Worm (Caenorhabditis elegans) whole organism, late embryonic: ENCODE measurements around the gene ppt-1.

ENCODE experiments used
- C08G9.2 ChIP-seq: sonication (generic microtip); optimal IDR thresholded peaks from 2 replicates; lab custom pipeline; 2016; ENCODE audit warnings: mild to moderate bottlenecking, missing genetic modification characterization, moderate library complexity, missing compliant biosample characterization
- C38D4.7 ChIP-seq: fragments of 200-800 bp; sonication (Bioruptor generic); optimal IDR thresholded peaks from 2 replicates; lab custom pipeline; 2018; ENCODE audit warnings: mild to moderate bottlenecking, missing genetic modification characterization, moderate library complexity, missing compliant biosample characterization
- F13H6.1 ChIP-seq: sonication (generic microtip); optimal IDR thresholded peaks from 2 replicates; lab custom pipeline; 2016; ENCODE audit warnings: missing genetic modification characterization, missing compliant biosample characterization
- K02D7.2 ChIP-seq: sonication (generic microtip); optimal IDR thresholded peaks from 2 replicates; lab custom pipeline; 2017; ENCODE audit warnings: mild to moderate bottlenecking, missing genetic modification characterization, missing compliant biosample characterization
- T23F11.4 ChIP-seq: fragments of 200-800 bp; sonication (Bioruptor generic); optimal IDR thresholded peaks from 2 replicates; lab custom pipeline; 2018; ENCODE audit warnings: mild to moderate bottlenecking, missing genetic modification characterization, missing compliant biosample characterization
- ama-1 ChIP-seq: fragments of 150-350 bp; optimal IDR thresholded peaks from 2 replicates; lab custom pipeline; 2014
- ceh-14 ChIP-seq: sonication (generic microtip); optimal IDR thresholded peaks from 2 replicates; lab custom pipeline; 2016; ENCODE audit warnings: missing genotype, missing genetic modification characterization, missing compliant biosample characterization
- ceh-18 ChIP-seq: sonication (generic microtip); optimal IDR thresholded peaks from 2 replicates; lab custom pipeline; 2016; ENCODE audit warnings: missing genetic modification characterization, missing compliant biosample characterization
- ceh-2 ChIP-seq: sonication (generic microtip); optimal IDR thresholded peaks from 2 replicates; lab custom pipeline; 2016; ENCODE audit warnings: missing genotype, missing genetic modification characterization, missing compliant biosample characterization
- ceh-22 ChIP-seq: sonication (generic microtip); optimal IDR thresholded peaks from 2 replicates; lab custom pipeline; 2017; ENCODE audit warnings: missing biosample characterization, missing genetic modification characterization
- ceh-24 ChIP-seq: sonication (generic microtip); optimal IDR thresholded peaks from 2 replicates; lab custom pipeline; 2016; ENCODE audit warnings: mild to moderate bottlenecking, missing genetic modification characterization, missing compliant biosample characterization
- ceh-30 ChIP-seq: fragments of 150-350 bp; optimal IDR thresholded peaks from 2 replicates; lab custom pipeline; 2014; ENCODE audit warnings: missing biosample characterization, missing genetic modification characterization
- ceh-31 ChIP-seq: sonication (generic microtip); optimal IDR thresholded peaks from 2 replicates; lab custom pipeline; 2016; ENCODE audit warnings: missing genetic modification characterization, missing compliant biosample characterization
- ceh-34 ChIP-seq: sonication (generic microtip); optimal IDR thresholded peaks from 2 replicates; lab custom pipeline; 2016; ENCODE audit warnings: mild to moderate bottlenecking, missing genetic modification characterization, missing compliant biosample characterization
- ceh-45 ChIP-seq: fragments of 200-800 bp; sonication (Bioruptor generic); IDR thresholded peaks from 2 replicates; pipeline ENCODE4 v1.3.6; 2022; ENCODE audit warnings: missing genetic modification reagents, missing genetic modification characterization, missing compliant biosample characterization
- ceh-48 ChIP-seq: sonication (generic microtip); optimal IDR thresholded peaks from 2 replicates; lab custom pipeline; 2016; ENCODE audit warnings: missing genetic modification characterization, inconsistent platforms, missing compliant biosample characterization
- ceh-9 ChIP-seq: sonication (generic microtip); optimal IDR thresholded peaks from 2 replicates; lab custom pipeline; 2016; ENCODE audit warnings: mild to moderate bottlenecking, missing genetic modification characterization, inconsistent platforms, missing compliant biosample characterization
- che-1 ChIP-seq: sonication (generic microtip); optimal IDR thresholded peaks from 2 replicates; lab custom pipeline; 2016; ENCODE audit warnings: mild to moderate bottlenecking, missing genetic modification characterization, missing compliant biosample characterization
- dmd-4 ChIP-seq: sonication (generic microtip); optimal IDR thresholded peaks from 2 replicates; lab custom pipeline; 2016; ENCODE audit warnings: borderline replicate concordance, missing genetic modification characterization, missing compliant biosample characterization
- elt-4 ChIP-seq: sonication (generic microtip); optimal IDR thresholded peaks from 2 replicates; lab custom pipeline; 2016; ENCODE audit warnings: missing genetic modification characterization, missing compliant biosample characterization
- ets-4 ChIP-seq: sonication (generic microtip); optimal IDR thresholded peaks from 2 replicates; lab custom pipeline; 2016; ENCODE audit warnings: missing genetic modification characterization, missing compliant biosample characterization
- eyg-1 ChIP-seq: sonication (generic microtip); optimal IDR thresholded peaks from 2 replicates; lab custom pipeline; 2016; ENCODE audit warnings: missing genotype, missing genetic modification characterization, missing compliant biosample characterization
- fkh-10 ChIP-seq: fragments of 150-350 bp; optimal IDR thresholded peaks from 2 replicates; lab custom pipeline; 2014; ENCODE audit warnings: missing biosample characterization, missing genetic modification reagents, missing genetic modification characterization
- fkh-6 ChIP-seq: sonication (generic microtip); optimal IDR thresholded peaks from 2 replicates; lab custom pipeline; 2016; ENCODE audit warnings: missing genetic modification characterization, missing compliant biosample characterization
- gmeb-2 ChIP-seq: sonication (generic microtip); optimal IDR thresholded peaks from 2 replicates; lab custom pipeline; 2016; ENCODE audit warnings: missing genetic modification characterization, inconsistent platforms, missing compliant biosample characterization
- hlh-13 ChIP-seq: fragments of 200-800 bp; sonication (Bioruptor generic); optimal IDR thresholded peaks from 2 replicates; lab custom pipeline; 2018; ENCODE audit warnings: mild to moderate bottlenecking, missing genetic modification characterization, missing compliant biosample characterization
- hlh-15 ChIP-seq: sonication (generic microtip); optimal IDR thresholded peaks from 2 replicates; lab custom pipeline; 2016; ENCODE audit warnings: missing genetic modification characterization, missing compliant biosample characterization
- hlh-30 ChIP-seq: sonication (generic microtip); optimal IDR thresholded peaks from 2 replicates; lab custom pipeline; 2017; ENCODE audit warnings: antibody characterized with exemption, missing genetic modification characterization, missing compliant biosample characterization; ENCODE audit not compliant: insufficient read depth
- hlh-6 ChIP-seq: sonication (generic microtip); optimal IDR thresholded peaks from 2 replicates; lab custom pipeline; 2016; ENCODE audit warnings: missing genotype, missing genetic modification characterization, missing compliant biosample characterization
- lim-6 ChIP-seq: sonication (generic microtip); optimal IDR thresholded peaks from 2 replicates; lab custom pipeline; 2016; ENCODE audit warnings: missing genetic modification characterization, missing compliant biosample characterization
- madf-2 ChIP-seq: sonication (generic microtip); optimal IDR thresholded peaks from 2 replicates; lab custom pipeline; 2017; ENCODE audit warnings: missing genetic modification characterization, missing compliant biosample characterization
- nhr-11 ChIP-seq: fragments of 150-350 bp; optimal IDR thresholded peaks from 2 replicates; lab custom pipeline; 2014; ENCODE audit warnings: missing biosample characterization, missing genetic modification characterization
- nhr-232 ChIP-seq: sonication (generic microtip); optimal IDR thresholded peaks from 2 replicates; lab custom pipeline; 2016; ENCODE audit warnings: missing genetic modification characterization, missing compliant biosample characterization
- npax-4 ChIP-seq: sonication (generic microtip); optimal IDR thresholded peaks from 2 replicates; lab custom pipeline; 2016; ENCODE audit warnings: missing genetic modification characterization, missing compliant biosample characterization
- odd-2 ChIP-seq: sonication (generic microtip); optimal IDR thresholded peaks from 2 replicates; lab custom pipeline; 2017; ENCODE audit warnings: antibody characterized with exemption, mild to moderate bottlenecking, missing genetic modification characterization, missing compliant biosample characterization
- pag-3 ChIP-seq: sonication (generic microtip); optimal IDR thresholded peaks from 2 replicates; lab custom pipeline; 2016; ENCODE audit warnings: missing compliant biosample characterization, missing genetic modification characterization, borderline replicate concordance
- pha-2 ChIP-seq: sonication (generic microtip); optimal IDR thresholded peaks from 2 replicates; lab custom pipeline; 2017; ENCODE audit warnings: mild to moderate bottlenecking, missing genetic modification characterization, missing compliant biosample characterization
- pqm-1 ChIP-seq: sonication (generic microtip); optimal IDR thresholded peaks from 2 replicates; lab custom pipeline; 2016; ENCODE audit warnings: missing genetic modification characterization, missing compliant biosample characterization
- rnt-1 ChIP-seq: sonication (generic microtip); optimal IDR thresholded peaks from 2 replicates; lab custom pipeline; 2016; ENCODE audit warnings: missing genetic modification characterization, missing compliant biosample characterization
- sdc-2 ChIP-seq: sonication (generic microtip); optimal IDR thresholded peaks from 2 replicates; lab custom pipeline; 2016; ENCODE audit warnings: missing genotype, missing genetic modification characterization, missing compliant biosample characterization
- sox-4 ChIP-seq: sonication (generic microtip); optimal IDR thresholded peaks from 2 replicates; lab custom pipeline; 2017; ENCODE audit warnings: mild to moderate bottlenecking, missing genetic modification characterization, inconsistent platforms, missing compliant biosample characterization
- syd-9 ChIP-seq: sonication (generic microtip); optimal IDR thresholded peaks from 2 replicates; lab custom pipeline; 2016; ENCODE audit warnings: mild to moderate bottlenecking, missing genetic modification characterization, moderate library complexity, missing compliant biosample characterization
- tbx-7 ChIP-seq: sonication (generic microtip); optimal IDR thresholded peaks from 2 replicates; lab custom pipeline; 2016; ENCODE audit warnings: missing genotype, missing genetic modification characterization, missing compliant biosample characterization
- ttx-3 ChIP-seq: sonication (generic microtip); optimal IDR thresholded peaks from 2 replicates; lab custom pipeline; 2016; ENCODE audit warnings: missing genetic modification reagents, missing genetic modification characterization, missing compliant biosample characterization
- unc-3 ChIP-seq, 2 experiments: fragments of 200-800 bp in 1 of 2; sonication (Bioruptor generic) in 1 of 2; sonication (generic microtip) in 1 of 2; conservative IDR thresholded peaks in 1 of 2; optimal IDR thresholded peaks in 1 of 2; 2 replicates each; pipeline versions ENCODE4 v1.3.6 to Lab custom; 2016 to 2022; ENCODE audit warnings: missing compliant biosample characterization in 2 of 2, missing genetic modification characterization in 2 of 2, missing genetic modification reagents in 1 of 2
- unc-42 ChIP-seq: sonication (generic microtip); optimal IDR thresholded peaks from 2 replicates; lab custom pipeline; 2016; ENCODE audit warnings: missing genotype, missing genetic modification characterization, missing compliant biosample characterization
- unc-55 ChIP-seq: sonication (generic microtip); optimal IDR thresholded peaks from 2 replicates; lab custom pipeline; 2017; ENCODE audit warnings: missing biosample characterization, missing genetic modification reagents, missing genetic modification characterization
- unc-86 ChIP-seq: sonication (generic microtip); optimal IDR thresholded peaks from 2 replicates; lab custom pipeline; 2016; ENCODE audit warnings: missing genetic modification characterization, missing compliant biosample characterization
- ztf-16 ChIP-seq: sonication (generic microtip); optimal IDR thresholded peaks from 2 replicates; lab custom pipeline; 2017; ENCODE audit warnings: missing genetic modification characterization, missing compliant biosample characterization

Gene ppt-1

DNA sequence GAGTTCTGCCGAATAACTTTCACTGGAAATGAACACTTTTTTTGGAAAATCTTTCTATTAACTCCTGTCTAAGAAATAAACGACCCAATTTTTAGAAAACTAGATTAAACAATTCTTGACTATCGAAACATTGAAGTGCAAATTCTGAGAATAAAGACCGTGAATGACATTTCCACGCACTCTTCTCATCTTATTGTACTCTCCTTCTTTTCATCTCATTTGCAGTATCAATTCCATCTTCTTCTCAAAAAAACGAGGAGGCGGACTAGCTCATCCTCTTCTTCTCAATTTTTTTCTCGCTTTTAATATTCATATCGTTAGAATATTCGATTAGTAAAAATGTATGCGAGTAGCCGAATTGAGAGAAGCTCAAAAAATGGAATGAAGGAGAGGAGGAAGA is 35.5 kb upstream of the ppt-1 start:
- no peak for TF ChIP-seq odd-2 (tag; lab: Kevin White, UChicago)
- peak; percentile 42 for TF ChIP-seq unc-42

DNA sequence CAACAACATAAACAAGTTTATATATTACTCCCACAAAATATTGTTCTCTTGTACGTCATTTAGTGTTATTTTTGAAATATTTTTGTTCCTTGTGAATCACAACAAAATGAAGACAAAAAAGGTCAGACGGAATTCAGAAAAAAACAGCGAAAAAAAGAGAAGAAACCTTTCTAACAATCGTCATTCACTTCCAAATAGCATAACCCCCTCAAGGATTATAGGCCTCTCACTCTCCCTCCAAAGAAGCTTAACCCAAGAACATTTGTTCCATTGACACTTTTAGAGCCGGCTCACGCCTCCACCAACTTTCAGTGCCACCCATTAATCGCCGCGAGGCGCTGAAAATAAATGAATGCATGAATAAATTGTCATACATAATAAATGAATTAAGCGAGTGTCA is 33.4 kb upstream of the ppt-1 start:
- no peak for TF ChIP-seq ceh-34 (tag; lab: Kevin White, UChicago)
- no peak for TF ChIP-seq F13H6.1 (tag; lab: Kevin White, UChicago)
- TF ChIP-seq C38D4.7 (GFP tag; lab: Kevin White, UChicago), result no peak
- TF ChIP-seq eyg-1 (tag; lab: Kevin White, UChicago), result no peak
- no peak for TF ChIP-seq ceh-14 (tag; lab: Kevin White, UChicago)
- no peak for TF ChIP-seq ceh-48 (tag; lab: Kevin White, UChicago)
- TF ChIP-seq unc-3 (GFP tag; conservative IDR thresholded peaks at IDR 0.05; lab: Robert Waterston, UW), result no peak
- TF ChIP-seq unc-3 (tag; optimal IDR thresholded peaks at IDR 0.05; lab: Kevin White, UChicago), result no peak
- TF ChIP-seq pqm-1, result no peak
- no peak for TF ChIP-seq ceh-45 (GFP tag; lab: Robert Waterston, UW)
- TF ChIP-seq che-1 (tag; lab: Kevin White, UChicago), result no peak

DNA sequence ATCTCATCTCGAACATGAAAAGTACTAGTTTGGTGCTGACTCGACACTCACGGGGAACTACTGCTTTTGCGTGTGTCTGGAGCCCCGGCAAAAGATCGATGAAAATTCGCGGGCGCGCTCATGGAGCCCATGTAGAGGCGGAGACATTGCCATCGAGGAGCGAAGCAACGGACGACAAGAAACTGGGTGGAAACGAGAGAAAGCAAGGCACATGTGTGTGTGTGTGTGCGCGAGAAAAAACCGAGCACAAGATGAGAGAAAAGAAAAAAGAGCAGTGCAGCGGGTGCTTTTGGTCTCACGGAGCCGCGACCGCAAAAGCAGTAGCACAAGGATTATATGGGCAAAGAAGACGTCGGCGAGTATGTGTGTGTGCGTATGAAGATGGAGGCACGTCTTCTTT is 32.6 kb upstream of the ppt-1 start:
- TF ChIP-seq K02D7.2 (tag; lab: Kevin White, UChicago) (no peak), ets-4 (tag; lab: Kevin White, UChicago) (no peak), ama-1 (lab: Kevin White, UChicago) (no peak), nhr-11 (no peak), elt-4 (no peak), rnt-1 (tag; lab: Kevin White, UChicago) (no peak), npax-4 (tag; lab: Kevin White, UChicago) (no peak), unc-42 (peak; percentile 44), hlh-13 (GFP tag; lab: Kevin White, UChicago) (no peak), C38D4.7 (GFP tag; lab: Kevin White, UChicago) (no peak), pag-3 (tag; lab: Kevin White, UChicago) (no peak), ceh-22 (tag; lab: Kevin White, UChicago) (no peak), ztf-16 (tag; lab: Kevin White, UChicago) (no peak), ceh-9 (tag; lab: Kevin White, UChicago) (no peak), ceh-34 (tag; lab: Kevin White, UChicago) (peak; percentile 42), gmeb-2 (no peak), unc-86 (tag; lab: Kevin White, UChicago) (no peak), eyg-1 (tag; lab: Kevin White, UChicago) (no peak), ceh-45 (GFP tag; lab: Robert Waterston, UW) (no peak), T23F11.4 (GFP tag; lab: Kevin White, UChicago) (no peak), ceh-31 (peak; percentile 62), ceh-2 (tag; lab: Kevin White, UChicago) (no peak), ceh-18 (tag; lab: Kevin White, UChicago) (peak; percentile 32), unc-55 (GFP tag; lab: Kevin White, UChicago) (no peak), sdc-2 (peak; percentile 22), ceh-24 (no peak), nhr-232 (tag; lab: Kevin White, UChicago) (no peak), sox-4 (tag; lab: Kevin White, UChicago) (no peak), tbx-7 (no peak), madf-2 (no peak), syd-9 (tag; lab: Kevin White, UChicago) (no peak), C08G9.2 (no peak), ttx-3 (tag; lab: Kevin White, UChicago) (no peak), ceh-30 (tag; lab: Kevin White, UChicago) (no peak), odd-2 (tag; lab: Kevin White, UChicago) (no peak), fkh-6 (tag; lab: Kevin White, UChicago) (no peak), pha-2 (no peak), F13H6.1 (tag; lab: Kevin White, UChicago) (no peak), hlh-15 (no peak), hlh-30 (tag; lab: Kevin White, UChicago) (no peak), dmd-4 (tag; lab: Kevin White, UChicago) (no peak), pqm-1 (no peak), hlh-6 (tag; lab: Kevin White, UChicago) (no peak), lim-6 (tag; lab: Kevin White, UChicago) (no peak), fkh-10 (GFP tag; lab: Kevin White, UChicago) (no peak)
